Fruit fly (Drosophila melanogaster) whole organism, adult: ENCODE measurements around the gene CG13060.

Experiments
- CG11617 ChIP-seq: fragments of 200-800 bp; sonication (Bioruptor generic); optimal IDR thresholded peaks from 2 replicates; lab custom pipeline; 2017; ENCODE audit warnings: mild to moderate bottlenecking, missing biosample characterization, missing genetic modification reagents, missing genetic modification characterization
- CG12768 ChIP-seq: fragments of 200-800 bp; sonication (Bioruptor generic); optimal IDR thresholded peaks from 2 replicates; lab custom pipeline; 2017; ENCODE audit warnings: missing biosample characterization, missing genetic modification characterization, mild to moderate bottlenecking, moderate library complexity, missing genetic modification reagents
- CG14711 ChIP-seq: fragments of 200-800 bp; sonication (Bioruptor generic); optimal IDR thresholded peaks from 2 replicates; lab custom pipeline; 2018; ENCODE audit warnings: missing biosample characterization, mild to moderate bottlenecking, missing genetic modification characterization, moderate library complexity
- CG1620 ChIP-seq: fragments of 200-800 bp; sonication (Bioruptor generic); optimal IDR thresholded peaks from 2 replicates; lab custom pipeline; 2016; ENCODE audit warnings: missing biosample characterization, missing genetic modification characterization
- CG33017 ChIP-seq: fragments of 200-800 bp; sonication (Bioruptor generic); optimal IDR thresholded peaks from 2 replicates; lab custom pipeline; 2018; ENCODE audit warnings: missing biosample characterization, mild to moderate bottlenecking, missing genetic modification characterization, moderate library complexity
- CG5204 ChIP-seq: fragments of 200-800 bp; sonication (Bioruptor generic); optimal IDR thresholded peaks from 2 replicates; lab custom pipeline; 2016; ENCODE audit warnings: missing biosample characterization, missing genetic modification characterization
- CG7045 ChIP-seq: fragments of 200-800 bp; sonication (Bioruptor generic); optimal IDR thresholded peaks from 2 replicates; lab custom pipeline; 2017; ENCODE audit warnings: missing biosample characterization, mild to moderate bottlenecking, missing genetic modification characterization
- CG7101 ChIP-seq: fragments of 200-800 bp; sonication (Bioruptor generic); optimal IDR thresholded peaks from 2 replicates; lab custom pipeline; 2018; ENCODE audit warnings: missing biosample characterization, mild to moderate bottlenecking, missing genetic modification characterization, moderate library complexity
- Clk ChIP-seq: fragments of 200-800 bp; sonication (Bioruptor generic); optimal IDR thresholded peaks from 2 replicates; lab custom pipeline; 2017; ENCODE audit warnings: missing biosample characterization, missing genetic modification characterization
- Crg-1 ChIP-seq: fragments of 200-800 bp; sonication (Bioruptor generic); optimal IDR thresholded peaks from 2 replicates; lab custom pipeline; 2016; ENCODE audit warnings: missing biosample characterization, missing genetic modification characterization
- Hr96 ChIP-seq: fragments of 200-800 bp; sonication (Bioruptor generic); optimal IDR thresholded peaks from 2 replicates; lab custom pipeline; 2016; ENCODE audit warnings: missing biosample characterization, missing genetic modification characterization
- Mnt ChIP-seq: fragments of 200-800 bp; sonication (Bioruptor generic); optimal IDR thresholded peaks from 2 replicates; lab custom pipeline; 2016; ENCODE audit warnings: missing biosample characterization, mild to moderate bottlenecking, missing genetic modification characterization
- bab1 ChIP-seq: fragments of 200-800 bp; sonication (Bioruptor generic); optimal IDR thresholded peaks from 3 replicates; lab custom pipeline; 2019; ENCODE audit warnings: missing biosample characterization, mild to moderate bottlenecking, missing genetic modification characterization, moderate library complexity
- cic ChIP-seq: fragments of 200-800 bp; sonication (Bioruptor generic); optimal IDR thresholded peaks from 2 replicates; lab custom pipeline; 2017; ENCODE audit warnings: missing biosample characterization, mild to moderate bottlenecking, missing genetic modification characterization, moderate library complexity
- cnc ChIP-seq, 2 experiments: fragments of >200 bp; optimal IDR thresholded peaks; 2 replicates each; lab custom pipeline; 2017
- kay ChIP-seq: fragments of 200-800 bp; sonication (Bioruptor generic); peaks from one replicate; lab custom pipeline; 2016; ENCODE audit warnings: missing biosample characterization, missing genetic modification characterization, borderline replicate concordance
- ovo ChIP-seq: fragments of 200-800 bp; sonication (Bioruptor generic); optimal IDR thresholded peaks from 2 replicates; lab custom pipeline; 2016; ENCODE audit warnings: missing biosample characterization, missing genetic modification characterization
- pad ChIP-seq: fragments of 200-800 bp; sonication (Bioruptor generic); optimal IDR thresholded peaks from 3 replicates; lab custom pipeline; 2017; ENCODE audit warnings: missing biosample characterization, missing genetic modification characterization, mild to moderate bottlenecking, moderate library complexity, missing genetic modification reagents
- tj ChIP-seq: fragments of 200-800 bp; sonication (Bioruptor generic); optimal IDR thresholded peaks from 3 replicates; lab custom pipeline; 2017; ENCODE audit warnings: missing biosample characterization, mild to moderate bottlenecking, missing genetic modification characterization, moderate library complexity
- toe ChIP-seq: fragments of 200-800 bp; sonication (Bioruptor generic); optimal IDR thresholded peaks from 2 replicates; lab custom pipeline; 2016; ENCODE audit warnings: missing biosample characterization, missing genetic modification characterization

Gene CG13060

dm6 chr3L:16326657-16327056 lies 7.0 kb downstream of the CG13060 start, which contains the start of the genes CG13040 and CG13039:
TSS of gene CG13040 (minus strand) at chr3L:16326757.
TSS of gene CG13039 (minus strand) at chr3L:16326762.
- no peak for TF ChIP-seq kay
- no peak for TF ChIP-seq ovo (GFP tag; lab: Kevin White, UChicago)
- no peak for TF ChIP-seq cnc (optimal IDR thresholded peaks at IDR 0.05; lab: Kevin White, UChicago)

dm6 chr3L:16327776-16328175 lies 8.1 kb downstream of the CG13060 start, which contains the start of gene CG13038:
TSS of gene CG13038 (minus strand) at chr3L:16327893.
- no peak for TF ChIP-seq CG12768 (GFP tag; lab: Kevin White, UChicago)
- no peak for TF ChIP-seq CG7045 (GFP tag; lab: Kevin White, UChicago)
- TF ChIP-seq CG5204 (GFP tag; lab: Kevin White, UChicago): no peak
- TF ChIP-seq CG14711 (tag; lab: Kevin White, UChicago): no peak
- no peak for TF ChIP-seq kay
- no peak for TF ChIP-seq tj
- TF ChIP-seq Hr96 (GFP tag; lab: Kevin White, UChicago): no peak

- TF ChIP-seq bab1 (no peak), cic (GFP tag; lab: Kevin White, UChicago) (no peak), kay (no peak), CG5204 (GFP tag; lab: Kevin White, UChicago) (no peak), CG14711 (tag; lab: Kevin White, UChicago) (no peak), CG11617 (GFP tag; lab: Kevin White, UChicago) (no peak), CG7045 (GFP tag; lab: Kevin White, UChicago) (no peak), Mnt (no peak), toe (GFP tag; lab: Kevin White, UChicago) (no peak), tj (no peak), CG1620 (no peak), CG33017 (tag; lab: Kevin White, UChicago) (no peak), CG7101 (tag; lab: Kevin White, UChicago) (no peak), cnc (optimal IDR thresholded peaks at IDR 0.05; lab: Kevin White, UChicago) (no peak), CG12768 (GFP tag; lab: Kevin White, UChicago) (no peak), Hr96 (GFP tag; lab: Kevin White, UChicago) (no peak), Crg-1 (GFP tag; lab: Kevin White, UChicago) (no peak), pad (GFP tag; lab: Kevin White, UChicago) (no peak), Clk (no peak), ovo (GFP tag; lab: Kevin White, UChicago) (no peak)
Measured at dm6 chr3L:16328207-16328891, 8.7 kb downstream of the CG13060 start, which contains the start of gene CG13058. TSS of gene CG13058 (plus strand) at chr3L:16328841.

- no peak for TF ChIP-seq toe (GFP tag; lab: Kevin White, UChicago)
- TF ChIP-seq CG12768 (GFP tag; lab: Kevin White, UChicago): no peak
- TF ChIP-seq CG1620: no peak
- TF ChIP-seq Hr96 (GFP tag; lab: Kevin White, UChicago): no peak
- no peak for TF ChIP-seq CG7045 (GFP tag; lab: Kevin White, UChicago)
- no peak for TF ChIP-seq cic (GFP tag; lab: Kevin White, UChicago)
- TF ChIP-seq Clk: no peak
- TF ChIP-seq Crg-1 (GFP tag; lab: Kevin White, UChicago): no peak
- TF ChIP-seq CG14711 (tag; lab: Kevin White, UChicago): no peak
- TF ChIP-seq CG11617 (GFP tag; lab: Kevin White, UChicago): no peak
- TF ChIP-seq CG7101 (tag; lab: Kevin White, UChicago): no peak
Measured at dm6 chr3L:16329495-16329894, 9.8 kb downstream of the CG13060 start, which contains the start of gene CG33061. TSS of gene CG33061 (plus strand) at chr3L:16329795.

dm6 chr3L:16330740-16331139 lies 11.1 kb downstream of the CG13060 start, which contains the start of gene CG33060:
TSS of gene CG33060 (plus strand) at chr3L:16331040.
- TF ChIP-seq CG14711 (tag; lab: Kevin White, UChicago): no peak
- no peak for TF ChIP-seq Crg-1 (GFP tag; lab: Kevin White, UChicago)
- no peak for TF ChIP-seq CG11617 (GFP tag; lab: Kevin White, UChicago)
- no peak for TF ChIP-seq cnc (optimal IDR thresholded peaks at IDR 0.05; lab: Kevin White, UChicago)
- TF ChIP-seq CG12768 (GFP tag; lab: Kevin White, UChicago): no peak
- no peak for TF ChIP-seq CG1620
- no peak for TF ChIP-seq kay
- TF ChIP-seq CG33017 (tag; lab: Kevin White, UChicago): no peak

- TF ChIP-seq tj: no peak
- no peak for TF ChIP-seq CG33017 (tag; lab: Kevin White, UChicago)
- no peak for TF ChIP-seq ovo (GFP tag; lab: Kevin White, UChicago)
- no peak for TF ChIP-seq cnc (optimal IDR thresholded peaks at IDR 0.05; lab: Kevin White, UChicago)
- TF ChIP-seq cic (GFP tag; lab: Kevin White, UChicago): no peak
- TF ChIP-seq kay: no peak
- TF ChIP-seq pad (GFP tag; lab: Kevin White, UChicago): no peak
- TF ChIP-seq CG7045 (GFP tag; lab: Kevin White, UChicago): no peak
- TF ChIP-seq CG11617 (GFP tag; lab: Kevin White, UChicago): no peak
- no peak for TF ChIP-seq CG5204 (GFP tag; lab: Kevin White, UChicago)
- TF ChIP-seq CG1620: no peak
- no peak for TF ChIP-seq Mnt
- no peak for TF ChIP-seq CG7101 (tag; lab: Kevin White, UChicago)
- TF ChIP-seq toe (GFP tag; lab: Kevin White, UChicago): no peak
- TF ChIP-seq Crg-1 (GFP tag; lab: Kevin White, UChicago): no peak
- TF ChIP-seq Clk: no peak
- no peak for TF ChIP-seq Hr96 (GFP tag; lab: Kevin White, UChicago)
- no peak for TF ChIP-seq bab1
Measured at dm6 chr3L:16331633-16332032, 12.0 kb downstream of the CG13060 start, which contains the start of gene retinin. TSS of gene retinin (plus strand) at chr3L:16331933.
